Worm (Caenorhabditis elegans) whole organism, L4/young adult: Measurements from ENCODE around the gene scl-23.
"Not testable (repeated sequence)": the region's sequence is repeated elsewhere in the genome, so short reads cannot be mapped to it uniquely, and the experiment has no call there.

Experiments used
- W03F9.2 ChIP-seq: fragments of 150-350 bp; optimal IDR thresholded peaks from 2 replicates; lab custom pipeline; 2014; ENCODE audit warnings: missing biosample characterization, missing genetic modification characterization
- dao-5 ChIP-seq: sonication (generic microtip); optimal IDR thresholded peaks from 2 replicates; lab custom pipeline; 2016; ENCODE audit warnings: missing genotype, missing genetic modification characterization, moderate library complexity, missing compliant biosample characterization
- him-1 ChIP-seq: sonication (generic microtip); optimal IDR thresholded peaks from 2 replicates; lab custom pipeline; 2016; ENCODE audit warnings: missing genotype, missing genetic modification reagents, missing genetic modification characterization, missing compliant biosample characterization

Gene scl-23

DNA sequence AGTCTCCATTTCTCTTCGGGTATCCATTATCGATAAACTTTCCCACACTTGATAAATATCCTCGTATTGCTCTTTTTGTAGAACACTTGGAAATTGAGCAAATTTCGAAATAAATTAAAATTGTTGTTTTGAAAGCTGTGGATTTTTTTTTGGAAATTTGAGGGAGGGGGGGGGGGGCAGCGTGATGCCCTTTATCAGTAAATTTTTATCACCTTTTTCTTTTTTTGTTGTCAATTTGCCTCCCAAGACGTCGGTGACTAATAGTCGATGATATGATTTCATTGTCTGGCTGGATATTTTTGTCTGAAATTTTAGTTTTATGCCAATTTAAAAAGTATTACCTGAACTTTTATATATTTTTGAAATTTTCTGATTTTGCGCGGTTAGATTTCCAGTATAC is at the start of gene scl-23:
scl-23 (minus strand) TSS at position 101 of the 400 bp plus-strand sequence.
- TF ChIP-seq W03F9.2 (tag; lab: Kevin White, UChicago): no peak
- TF ChIP-seq dao-5 (tag; lab: Kevin White, UChicago): no peak
- no peak for TF ChIP-seq him-1 (tag; lab: Kevin White, UChicago)

ce11 chrIV:139652-140051 is 49.8 kb upstream of the scl-23 start:
- no peak for TF ChIP-seq dao-5 (tag; lab: Kevin White, UChicago)
- TF ChIP-seq him-1 (tag; lab: Kevin White, UChicago): no peak
- no peak for TF ChIP-seq W03F9.2 (tag; lab: Kevin White, UChicago)

- TF ChIP-seq him-1 (tag; lab: Kevin White, UChicago) (no peak), dao-5 (tag; lab: Kevin White, UChicago) (no peak), W03F9.2 (tag; lab: Kevin White, UChicago) (no peak)
Observed at ce11 chrIV:133968-134367, 44.1 kb upstream of the scl-23 start.

DNA sequence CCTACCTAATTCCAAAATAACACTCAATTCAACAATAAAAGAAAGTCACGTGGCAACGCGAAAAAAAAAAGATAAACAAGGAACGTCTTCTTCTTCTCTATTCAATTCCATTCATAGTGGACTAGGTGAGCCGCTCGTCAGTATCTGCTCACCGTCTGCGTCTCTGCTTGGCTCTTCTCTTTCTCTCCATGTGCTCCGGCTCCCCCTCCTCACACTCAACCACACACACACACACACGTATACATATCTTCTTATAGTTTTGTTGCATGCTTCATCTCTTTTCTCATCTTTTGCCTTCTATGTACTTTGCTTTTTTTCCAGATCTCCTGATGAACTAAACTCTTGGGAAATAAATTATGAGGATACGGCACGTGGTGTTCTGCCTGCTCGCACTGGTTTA is 42.2 kb upstream of the scl-23 start, which contains the start of gene daf-1:
daf-1 (plus strand) TSS at position 322 of the 400 bp plus-strand sequence.
- TF ChIP-seq him-1 (tag; lab: Kevin White, UChicago) (peak; percentile 10), W03F9.2 (tag; lab: Kevin White, UChicago) (no peak)

- no peak for TF ChIP-seq dao-5 (tag; lab: Kevin White, UChicago)
- no peak for TF ChIP-seq him-1 (tag; lab: Kevin White, UChicago)
- TF ChIP-seq W03F9.2 (tag; lab: Kevin White, UChicago): no peak
Observed at ce11 chrIV:130150-130549, 40.3 kb upstream of the scl-23 start.

DNA sequence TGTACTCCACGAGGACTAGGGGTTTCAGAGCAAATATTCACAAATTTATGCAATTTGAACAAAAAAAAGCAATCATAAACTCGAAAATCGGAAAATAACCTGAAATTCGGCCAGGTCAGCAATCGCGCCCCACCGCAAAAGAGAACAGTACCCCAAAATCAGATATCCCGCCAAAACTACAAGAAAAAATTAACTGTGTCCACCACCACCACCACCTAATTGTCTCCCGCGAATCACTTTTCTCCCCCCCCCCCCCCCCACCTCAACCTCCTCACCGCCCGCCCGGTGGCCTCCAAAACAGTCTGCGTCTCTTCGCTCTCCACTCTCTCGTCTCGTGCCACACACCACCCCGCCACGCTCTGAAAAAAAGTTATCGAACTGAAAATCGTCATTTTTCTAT is 38.6 kb upstream of the scl-23 start:
- TF ChIP-seq dao-5 (tag; lab: Kevin White, UChicago): no peak
- TF ChIP-seq him-1 (tag; lab: Kevin White, UChicago): no peak
- TF ChIP-seq W03F9.2 (tag; lab: Kevin White, UChicago): no peak

ce11 chrIV:125881-126781 is 36.2 kb upstream of the scl-23 start, which contains the start of the genes grld-1 and cox-6C:
Gene grld-1, minus strand, starts transcription at chrIV:125931.
Gene cox-6C, plus strand, starts transcription at chrIV:126731.
- TF ChIP-seq him-1 (tag; lab: Kevin White, UChicago) (no peak), W03F9.2 (tag; lab: Kevin White, UChicago) (peak; percentile 82)

- TF ChIP-seq W03F9.2 (tag; lab: Kevin White, UChicago): no peak
- TF ChIP-seq him-1 (tag; lab: Kevin White, UChicago): no peak
- TF ChIP-seq dao-5 (tag; lab: Kevin White, UChicago): no peak
Observed at ce11 chrIV:121607-122006, 31.7 kb upstream of the scl-23 start, which contains the start of gene tut-1. Gene tut-1, minus strand, starts transcription at chrIV:121707.

- TF ChIP-seq him-1 (tag; lab: Kevin White, UChicago) (no peak), W03F9.2 (tag; lab: Kevin White, UChicago) (no peak), dao-5 (tag; lab: Kevin White, UChicago) (no peak)
Observed at ce11 chrIV:119792-120191, 29.9 kb upstream of the scl-23 start.

DNA sequence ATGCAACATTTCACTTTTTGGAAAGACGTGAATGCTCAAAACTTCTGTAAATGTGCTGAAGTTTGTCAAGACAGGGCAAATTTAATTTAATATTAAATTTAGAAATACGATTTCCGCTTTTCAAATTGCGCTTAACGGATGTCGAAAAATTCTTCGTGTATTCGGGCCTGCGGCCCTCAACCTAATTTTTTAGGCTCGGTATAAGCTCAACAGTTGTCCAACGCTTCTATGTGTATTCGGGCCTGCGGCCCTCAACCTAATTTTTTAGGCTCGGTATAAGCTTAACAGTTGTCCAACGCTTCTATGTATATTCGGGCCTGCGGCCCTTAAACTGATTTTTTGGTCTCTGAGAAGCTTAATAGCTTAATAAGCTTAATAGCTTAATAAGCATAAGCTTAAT is 28.9 kb upstream of the scl-23 start:
- TF ChIP-seq dao-5 (tag; lab: Kevin White, UChicago): no peak
- no peak for TF ChIP-seq him-1 (tag; lab: Kevin White, UChicago)
- no peak for TF ChIP-seq W03F9.2 (tag; lab: Kevin White, UChicago)

DNA sequence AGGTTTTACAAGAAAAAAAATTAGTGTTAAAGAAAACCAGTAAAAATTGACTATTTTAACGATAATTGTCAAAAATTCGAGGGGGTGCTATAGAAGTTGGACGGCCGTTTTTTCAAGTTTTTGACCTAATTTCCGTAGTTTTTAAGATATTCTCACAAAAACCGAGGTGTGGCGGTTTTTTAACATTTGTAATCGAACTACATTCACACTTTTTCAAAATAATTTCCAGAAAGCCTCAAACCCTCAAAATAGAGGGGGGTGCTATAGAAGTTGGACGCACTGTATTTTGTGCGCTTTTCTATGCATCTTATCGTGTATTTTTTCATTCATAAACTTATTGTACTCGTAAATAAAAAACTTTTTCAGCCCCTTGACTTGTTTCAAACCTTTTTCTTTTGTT is 21.5 kb upstream of the scl-23 start, which contains the start of gene F29C4.4:
F29C4.4 (plus strand) TSS at position 301 of the 400 bp plus-strand sequence.
- TF ChIP-seq dao-5, him-1, W03F9.2 (tag; lab: Kevin White, UChicago): not testable (repeated sequence)

ce11 chrIV:109307-109706 is 19.4 kb upstream of the scl-23 start, which contains the start of gene B0545.4:
Gene B0545.4, minus strand, starts transcription at chrIV:109407.
- TF ChIP-seq dao-5 (tag; lab: Kevin White, UChicago) (no peak), him-1 (tag; lab: Kevin White, UChicago) (no peak), W03F9.2 (tag; lab: Kevin White, UChicago) (no peak)

DNA sequence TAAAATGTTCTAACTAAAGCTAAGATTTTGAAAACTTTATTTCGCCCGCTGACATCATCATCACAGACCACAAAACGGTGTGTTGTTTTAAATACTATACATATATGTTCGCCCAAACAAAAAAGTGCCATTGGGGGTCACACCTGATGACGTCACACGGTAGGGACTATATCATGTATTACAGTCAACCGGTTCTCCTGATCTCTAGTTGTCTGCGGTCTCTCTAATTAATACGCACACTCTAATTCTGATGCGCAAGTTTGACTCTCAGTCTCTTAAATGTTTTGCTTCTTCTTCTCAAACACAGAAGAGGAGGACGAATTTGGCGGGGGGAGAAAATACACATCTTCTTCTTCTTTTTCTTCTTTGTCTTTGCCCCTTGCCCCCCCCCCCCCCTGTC is 13.0 kb upstream of the scl-23 start:
- TF ChIP-seq dao-5 (tag; lab: Kevin White, UChicago) (no peak), him-1 (tag; lab: Kevin White, UChicago) (no peak), W03F9.2 (tag; lab: Kevin White, UChicago) (no peak)
